Worm (Caenorhabditis elegans): ENCODE measurements around the gene F13A2.3.

ce11 chrV:4435411-4435981 is 39.3 kb upstream of the F13A2.3 start, which contains the start of gene Y47D7A.13:
- TF ChIP-seq nhr-12 (tag; optimal IDR thresholded peaks at IDR 0.05), result no peak
- TF ChIP-seq ceh-63 (GFP tag; optimal IDR thresholded peaks at IDR 0.05), result no peak
- no peak for TF ChIP-seq fkh-10 (GFP tag; optimal IDR thresholded peaks at IDR 0.05)
- no peak for TF ChIP-seq sptf-1 (tag; optimal IDR thresholded peaks at IDR 0.05)
- no peak for TF ChIP-seq mep-1 (tag; optimal IDR thresholded peaks at IDR 0.05)

Data from whole organism, L1 larva.